Worm (Caenorhabditis elegans): ENCODE data around the gene adah-1.

DNA sequence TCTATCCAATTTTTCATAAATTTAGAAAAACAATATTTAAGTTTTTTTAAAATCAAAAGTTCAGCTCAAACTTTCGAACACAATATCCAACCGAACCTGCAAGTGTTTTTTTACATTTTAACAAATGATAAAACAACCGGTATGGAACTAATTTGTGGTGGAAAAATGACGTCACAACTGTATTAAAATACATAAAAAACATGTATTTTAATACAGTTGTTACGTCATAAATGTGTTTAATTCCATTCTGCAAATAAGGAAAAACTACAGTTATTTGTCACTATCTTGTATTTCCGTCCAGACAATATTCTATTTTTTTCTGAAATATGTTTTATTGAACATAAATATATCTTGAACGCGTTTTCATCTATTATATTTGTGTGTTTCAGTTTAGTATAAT lies 11.8 kb upstream of the adah-1 start:
- TF ChIP-seq elt-3 (tag; optimal IDR thresholded peaks at IDR 0.05) = no peak
- no peak for TF ChIP-seq ztf-11 (tag; optimal IDR thresholded peaks at IDR 0.05)
- no peak for TF ChIP-seq nhr-28 (tag; optimal IDR thresholded peaks at IDR 0.05)
- no peak for TF ChIP-seq nhr-76 (tag; optimal IDR thresholded peaks at IDR 0.05)
- TF ChIP-seq nhr-23 (tag; optimal IDR thresholded peaks at IDR 0.05) = no peak
- no peak for TF ChIP-seq nhr-11 (tag; optimal IDR thresholded peaks at IDR 0.05)
